Worm (Caenorhabditis elegans): ENCODE results near the gene F46F5.1.

Gene F46F5.1

ce11 chrII:803009-803408 is 11.3 kb upstream of the F46F5.1 start, which contains the start of gene F46F5.13:
Gene F46F5.13 (plus strand): TSS chrII:803309.
- TF ChIP-seq ceh-83 (GFP tag; optimal IDR thresholded peaks at IDR 0.05): no peak
- no peak for TF ChIP-seq flh-1 (GFP tag; optimal IDR thresholded peaks at IDR 0.05)
- TF ChIP-seq ces-1 (GFP tag; optimal IDR thresholded peaks at IDR 0.05): no peak
- TF ChIP-seq sptf-1 (tag; optimal IDR thresholded peaks at IDR 0.05): no peak
- TF ChIP-seq sem-2 (GFP tag; optimal IDR thresholded peaks at IDR 0.05): no peak
- TF ChIP-seq elt-3 (tag; optimal IDR thresholded peaks at IDR 0.05): no peak
- TF ChIP-seq nhr-76 (tag; optimal IDR thresholded peaks at IDR 0.05): no peak
- TF ChIP-seq nhr-12 (tag; optimal IDR thresholded peaks at IDR 0.05): no peak
- TF ChIP-seq tbx-8 (GFP tag; optimal IDR thresholded peaks at IDR 0.05): no peak

- TF ChIP-seq sptf-1 (tag; optimal IDR thresholded peaks at IDR 0.05) (no peak), elt-3 (tag; optimal IDR thresholded peaks at IDR 0.05) (no peak), M03D4.4 (tag; optimal IDR thresholded peaks at IDR 0.05) (no peak), blmp-1 (tag; optimal IDR thresholded peaks at IDR 0.05) (no peak), hlh-1 (tag; optimal IDR thresholded peaks at IDR 0.05) (no peak)
Observed at ce11 chrII:799700-800099, 8.0 kb upstream of the F46F5.1 start, which contains the start of gene F46F5.14. Gene F46F5.14 (plus strand): TSS chrII:800000.

- TF ChIP-seq flh-1 (GFP tag; optimal IDR thresholded peaks at IDR 0.05) (no peak), sptf-1 (tag; optimal IDR thresholded peaks at IDR 0.05) (no peak), ceh-39 (tag; optimal IDR thresholded peaks at IDR 0.05) (no peak), snpc-4 (tag; optimal IDR thresholded peaks at IDR 0.05) (no peak), drap-1 (GFP tag; optimal IDR thresholded peaks at IDR 0.05) (no peak), mls-2 (tag; optimal IDR thresholded peaks at IDR 0.05) (no peak), ham-2 (GFP tag; optimal IDR thresholded peaks at IDR 0.05) (no peak), elt-1 (tag; optimal IDR thresholded peaks at IDR 0.05; ENCODE audit: borderline replicate concordance, insufficient read depth) (no peak), nhr-237 (tag; optimal IDR thresholded peaks at IDR 0.05) (no peak), lin-32 (GFP tag; optimal IDR thresholded peaks at IDR 0.05) (no peak), zip-8 (tag; optimal IDR thresholded peaks at IDR 0.05) (no peak), tbx-8 (GFP tag; optimal IDR thresholded peaks at IDR 0.05) (no peak), blmp-1 (tag; optimal IDR thresholded peaks at IDR 0.05) (no peak), pha-4 (tag; optimal IDR thresholded peaks at IDR 0.05) (no peak), elt-3 (tag; optimal IDR thresholded peaks at IDR 0.05) (no peak), nhr-2 (tag; optimal IDR thresholded peaks at IDR 0.05) (no peak), hlh-1 (tag; optimal IDR thresholded peaks at IDR 0.05) (no peak), unc-62 (GFP tag; optimal IDR thresholded peaks at IDR 0.05) (no peak), unc-39 (tag; optimal IDR thresholded peaks at IDR 0.05) (no peak)
Observed at ce11 chrII:797445-797844, 5.7 kb upstream of the F46F5.1 start.

ce11 chrII:796916-797315 is 5.2 kb upstream of the F46F5.1 start:
- no peak for TF ChIP-seq ces-1 (GFP tag; optimal IDR thresholded peaks at IDR 0.05)
- TF ChIP-seq ceh-39 (tag; optimal IDR thresholded peaks at IDR 0.05): no peak
- TF ChIP-seq flh-1 (GFP tag; optimal IDR thresholded peaks at IDR 0.05): no peak
- TF ChIP-seq unc-39 (tag; optimal IDR thresholded peaks at IDR 0.05): no peak
- TF ChIP-seq hlh-1 (tag; optimal IDR thresholded peaks at IDR 0.05): no peak

- TF ChIP-seq sem-2 (GFP tag; optimal IDR thresholded peaks at IDR 0.05): no peak
- no peak for TF ChIP-seq ceh-83 (GFP tag; optimal IDR thresholded peaks at IDR 0.05)
- TF ChIP-seq ces-1 (GFP tag; optimal IDR thresholded peaks at IDR 0.05): no peak
- no peak for TF ChIP-seq nhr-28 (tag; optimal IDR thresholded peaks at IDR 0.05)
- TF ChIP-seq elt-3 (tag; optimal IDR thresholded peaks at IDR 0.05): no peak
- no peak for TF ChIP-seq nhr-237 (tag; optimal IDR thresholded peaks at IDR 0.05)
- no peak for TF ChIP-seq mls-2 (tag; optimal IDR thresholded peaks at IDR 0.05)
Observed at ce11 chrII:788139-788538, 3.6 kb downstream of the F46F5.1 start, which contains the start of gene F46F5.15. Gene F46F5.15 (plus strand): TSS chrII:788439.

- TF ChIP-seq lin-13 (tag; optimal IDR thresholded peaks at IDR 0.05) (no peak), tbx-8 (GFP tag; optimal IDR thresholded peaks at IDR 0.05) (no peak), blmp-1 (tag; optimal IDR thresholded peaks at IDR 0.05) (no peak), nhr-28 (tag; optimal IDR thresholded peaks at IDR 0.05) (no peak), ceh-43 (GFP tag; optimal IDR thresholded peaks at IDR 0.05) (no peak), ces-1 (GFP tag; optimal IDR thresholded peaks at IDR 0.05) (no peak), nhr-12 (tag; optimal IDR thresholded peaks at IDR 0.05) (no peak), bed-3 (GFP tag; optimal IDR thresholded peaks at IDR 0.05) (no peak), mep-1 (tag; optimal IDR thresholded peaks at IDR 0.05) (no peak), cnd-1 (tag; optimal IDR thresholded peaks at IDR 0.05) (no peak), hlh-1 (tag; optimal IDR thresholded peaks at IDR 0.05) (no peak), lin-32 (GFP tag; optimal IDR thresholded peaks at IDR 0.05) (no peak)
Observed at ce11 chrII:786938-787337, 4.8 kb downstream of the F46F5.1 start, which contains the start of gene F46F5.16. Gene F46F5.16 (plus strand): TSS chrII:787238.

Measured in whole organism, mixed stage, embryonic.